Worm (Caenorhabditis elegans): ENCODE data around the gene ceh-30.

DNA sequence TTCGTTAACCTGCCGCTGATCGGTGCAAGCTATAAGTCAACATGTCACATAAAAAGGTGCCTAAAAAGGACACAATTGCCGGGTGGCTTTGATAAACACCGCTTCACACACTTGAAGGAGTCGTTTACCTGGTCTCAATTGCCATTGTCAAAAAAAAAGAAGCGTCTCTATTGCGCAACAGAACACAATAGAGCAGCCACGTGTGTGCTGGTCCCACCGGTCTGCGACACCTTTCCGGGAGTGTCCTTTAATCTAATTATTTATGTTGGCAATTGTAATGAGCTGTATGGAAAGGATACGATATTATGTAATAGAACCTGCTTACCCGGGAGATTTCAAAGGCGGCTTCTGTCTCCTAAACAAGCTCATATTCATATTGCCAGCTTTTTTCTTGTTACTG is 1.7 kb upstream of the ceh-30 start:
- TF ChIP-seq elt-3 (tag; optimal IDR thresholded peaks at IDR 0.05): no peak
- TF ChIP-seq nhr-237 (tag; optimal IDR thresholded peaks at IDR 0.05): no peak
- no peak for TF ChIP-seq drap-1 (GFP tag; optimal IDR thresholded peaks at IDR 0.05)
- TF ChIP-seq mep-1 (tag; optimal IDR thresholded peaks at IDR 0.05): no peak
- TF ChIP-seq lsy-2 (tag; optimal IDR thresholded peaks at IDR 0.05): no peak

Measured in whole organism, mixed stage, embryonic.